Fruit fly (Drosophila melanogaster) whole organism, embryonic: Measurements from ENCODE around the gene usp.

Experiments
- Blimp-1 ChIP-seq: fragments of 200-800 bp; sonication (Bioruptor generic); optimal IDR thresholded peaks from 3 replicates; lab custom pipeline; 2018; ENCODE audit warnings: missing biosample characterization, missing genetic modification characterization, mild to moderate bottlenecking, moderate library complexity, missing genetic modification reagents
- CG10431 ChIP-seq: fragments of 200-800 bp; sonication (Bioruptor generic); optimal IDR thresholded peaks from 3 replicates; lab custom pipeline; 2018; ENCODE audit warnings: missing biosample characterization, mild to moderate bottlenecking, missing genetic modification characterization
- CG10979 ChIP-seq: fragments of 200-800 bp; sonication (Bioruptor generic); optimal IDR thresholded peaks from 2 replicates; lab custom pipeline; 2018; ENCODE audit warnings: missing biosample characterization, mild to moderate bottlenecking, missing genetic modification characterization, moderate library complexity
- CG11456 ChIP-seq: fragments of 200-800 bp; sonication (Bioruptor generic); IDR thresholded peaks from 3 replicates; pipeline ENCODE4 v1.3.6; 2022; ENCODE audit warnings: missing biosample characterization, missing genetic modification characterization
- CG12236 ChIP-seq: fragments of 200-800 bp; sonication (Bioruptor generic); optimal IDR thresholded peaks from 2 replicates; lab custom pipeline; 2016; ENCODE audit warnings: missing biosample characterization, missing genetic modification characterization
- CG12391 ChIP-seq: fragments of 200-800 bp; sonication (Bioruptor generic); optimal IDR thresholded peaks from 3 replicates; lab custom pipeline; 2018; ENCODE audit warnings: missing biosample characterization, mild to moderate bottlenecking, missing genetic modification characterization, moderate library complexity
- CG1647 ChIP-seq: fragments of 200-800 bp; sonication (Bioruptor generic); optimal IDR thresholded peaks from 3 replicates; lab custom pipeline; 2016; ENCODE audit warnings: missing biosample characterization, missing genetic modification characterization
- CG3163 ChIP-seq: fragments of 200-800 bp; sonication (Bioruptor generic); optimal IDR thresholded peaks from 3 replicates; lab custom pipeline; 2016; ENCODE audit warnings: missing biosample characterization, missing genetic modification characterization
- CG32532 ChIP-seq: fragments of 200-800 bp; sonication (Bioruptor generic); IDR thresholded peaks from 2 replicates; pipeline ENCODE4 v1.3.6; 2022; ENCODE audit warnings: missing biosample characterization, missing genetic modification characterization
- CG32772 ChIP-seq: fragments of 200-800 bp; sonication (Bioruptor generic); IDR thresholded peaks from 2 replicates; pipeline ENCODE4 v1.3.6; 2022; ENCODE audit warnings: missing biosample characterization, missing genetic modification characterization
- CG4282 ChIP-seq: fragments of 200-800 bp; sonication (Bioruptor generic); optimal IDR thresholded peaks from 2 replicates; lab custom pipeline; 2016; ENCODE audit warnings: missing biosample characterization, missing genetic modification characterization
- CG4617 ChIP-seq: fragments of 200-800 bp; sonication (Bioruptor generic); optimal IDR thresholded peaks from 3 replicates; lab custom pipeline; 2016; ENCODE audit warnings: missing biosample characterization, missing genetic modification characterization, borderline replicate concordance
- CG7357 ChIP-seq: fragments of 200-800 bp; sonication (Bioruptor generic); IDR thresholded peaks from 3 replicates; pipeline ENCODE4 v1.3.6; 2022; ENCODE audit warnings: missing biosample characterization, missing genetic modification characterization
- CG7987 ChIP-seq: fragments of 200-800 bp; sonication (Bioruptor generic); optimal IDR thresholded peaks from 2 replicates; lab custom pipeline; 2018; ENCODE audit warnings: missing biosample characterization, mild to moderate bottlenecking, missing genetic modification characterization, moderate library complexity
- CG8944 ChIP-seq: fragments of 200-800 bp; sonication (Bioruptor generic); optimal IDR thresholded peaks from 3 replicates; lab custom pipeline; 2016; ENCODE audit warnings: missing biosample characterization, missing genetic modification characterization
- CG9817 ChIP-seq: fragments of 200-800 bp; sonication (Bioruptor generic); optimal IDR thresholded peaks from 2 replicates; lab custom pipeline; 2018; ENCODE audit warnings: missing biosample characterization, mild to moderate bottlenecking, missing genetic modification characterization, moderate library complexity
- Dbx ChIP-seq: fragments of 200-800 bp; sonication (Bioruptor generic); IDR thresholded peaks from 3 replicates; pipeline ENCODE4 v1.3.6; 2022; ENCODE audit warnings: missing biosample characterization, missing genetic modification characterization
- Deaf1 ChIP-seq: fragments of 200-800 bp; optimal IDR thresholded peaks from 3 replicates; lab custom pipeline; 2019; ENCODE audit warnings: missing biosample characterization, mild to moderate bottlenecking, missing genetic modification characterization, moderate library complexity
- Dfd ChIP-seq, 2 experiments: fragments of >200 bp; optimal IDR thresholded peaks; 2 replicates each; lab custom pipeline; 2017; ENCODE audit warnings: missing biosample characterization in 2 of 2, missing genetic modification characterization in 2 of 2
- Fer1 ChIP-seq: fragments of 200-800 bp; sonication (Bioruptor generic); optimal IDR thresholded peaks from 2 replicates; lab custom pipeline; 2017; ENCODE audit warnings: missing biosample characterization, mild to moderate bottlenecking, missing genetic modification characterization
- HLH3B ChIP-seq: fragments of 200-800 bp; sonication (Bioruptor generic); IDR thresholded peaks from 2 replicates; pipeline ENCODE4 v1.3.6; 2022; ENCODE audit warnings: missing biosample characterization, missing genetic modification characterization
- Hr51 ChIP-seq, 2 experiments: fragments of 200-800 bp; sonication (Bioruptor generic); optimal IDR thresholded peaks; 2 replicates in 1 of 2; 3 replicates in 1 of 2; lab custom pipeline; 2016 to 2018; ENCODE audit warnings: missing biosample characterization in 2 of 2, missing genetic modification characterization in 2 of 2, mild to moderate bottlenecking in 1 of 2, moderate library complexity in 1 of 2
- Hsf ChIP-seq: fragments of 200-800 bp; sonication (Bioruptor generic); optimal IDR thresholded peaks from 3 replicates; lab custom pipeline; 2016; ENCODE audit warnings: missing biosample characterization, missing genetic modification characterization
- Meics ChIP-seq: fragments of 200-800 bp; sonication (Bioruptor generic); optimal IDR thresholded peaks from 2 replicates; lab custom pipeline; 2017; ENCODE audit warnings: missing biosample characterization, mild to moderate bottlenecking, missing genetic modification characterization
- Neu2 ChIP-seq: fragments of 200-800 bp; sonication (Bioruptor generic); optimal IDR thresholded peaks from 3 replicates; lab custom pipeline; 2016; ENCODE audit warnings: missing biosample characterization, missing genetic modification characterization, borderline replicate concordance
- NfI ChIP-seq: fragments of 200-800 bp; sonication (Bioruptor generic); optimal IDR thresholded peaks from 3 replicates; lab custom pipeline; 2018; ENCODE audit warnings: missing biosample characterization, mild to moderate bottlenecking, missing genetic modification characterization, moderate library complexity
- Oli ChIP-seq: fragments of 200-800 bp; sonication (Bioruptor generic); optimal IDR thresholded peaks from 2 replicates; lab custom pipeline; 2018; ENCODE audit warnings: missing biosample characterization, mild to moderate bottlenecking, missing genetic modification characterization, moderate library complexity
- bcd ChIP-seq: fragments of 200-800 bp; sonication (Bioruptor generic); optimal IDR thresholded peaks from 2 replicates; lab custom pipeline; 2017; ENCODE audit warnings: missing biosample characterization, mild to moderate bottlenecking, missing genetic modification characterization
- bigmax ChIP-seq: fragments of 200-800 bp; sonication (Bioruptor generic); optimal IDR thresholded peaks from 2 replicates; lab custom pipeline; 2018; ENCODE audit warnings: missing biosample characterization, mild to moderate bottlenecking, missing genetic modification characterization
- bsh ChIP-seq, 2 experiments: fragments of 200-800 bp; sonication (Bioruptor generic); optimal IDR thresholded peaks; 2 replicates each; lab custom pipeline; 2017 to 2018; ENCODE audit warnings: mild to moderate bottlenecking in 2 of 2, missing biosample characterization in 2 of 2, missing genetic modification characterization in 2 of 2, moderate library complexity in 1 of 2
- chm ChIP-seq: fragments of 200-800 bp; sonication (Bioruptor generic); IDR thresholded peaks from 2 replicates; pipeline ENCODE4 v1.3.6; 2022; ENCODE audit warnings: missing biosample characterization, missing genetic modification characterization
- da ChIP-seq: fragments of 200-800 bp; sonication (Bioruptor generic); optimal IDR thresholded peaks from 2 replicates; lab custom pipeline; 2016; ENCODE audit warnings: missing biosample characterization, missing genetic modification characterization
- dm ChIP-seq: fragments of 200-800 bp; sonication (Bioruptor generic); optimal IDR thresholded peaks from 3 replicates; lab custom pipeline; 2016; ENCODE audit warnings: missing biosample characterization, missing genetic modification characterization
- dmrt99B ChIP-seq: fragments of 200-800 bp; sonication (Bioruptor generic); optimal IDR thresholded peaks from 2 replicates; lab custom pipeline; 2018; ENCODE audit warnings: missing biosample characterization, mild to moderate bottlenecking, missing genetic modification characterization, moderate library complexity
- fd102C ChIP-seq: fragments of 200-800 bp; sonication (Bioruptor generic); optimal IDR thresholded peaks from 2 replicates; lab custom pipeline; 2018; ENCODE audit warnings: missing biosample characterization, mild to moderate bottlenecking, missing genetic modification characterization, moderate library complexity
- gro ChIP-seq: fragments of 200-800 bp; sonication (Bioruptor generic); optimal IDR thresholded peaks from 2 replicates; lab custom pipeline; 2016; ENCODE audit warnings: missing biosample characterization, missing genetic modification characterization
- hkb ChIP-seq, 2 experiments: fragments of 200-800 bp in 1 of 2; fragments of >200 bp in 1 of 2; sonication (Bioruptor generic) in 1 of 2; IDR thresholded peaks in 1 of 2; optimal IDR thresholded peaks in 1 of 2; 2 replicates each; pipeline versions ENCODE4 v1.3.6 to Lab custom; 2017 to 2022; ENCODE audit warnings: missing biosample characterization in 1 of 2, missing genetic modification characterization in 1 of 2
- mirr ChIP-seq: fragments of 200-800 bp; sonication (Bioruptor generic); optimal IDR thresholded peaks from 3 replicates; lab custom pipeline; 2018; ENCODE audit warnings: missing biosample characterization, mild to moderate bottlenecking, missing genetic modification characterization
- psq ChIP-seq: fragments of 200-800 bp; sonication (Bioruptor generic); optimal IDR thresholded peaks from 2 replicates; lab custom pipeline; 2017; ENCODE audit warnings: missing biosample characterization, missing genetic modification characterization
- ro ChIP-seq: fragments of 200-800 bp; sonication (Bioruptor generic); IDR thresholded peaks from 2 replicates; pipeline ENCODE4 v1.3.6; 2022; ENCODE audit warnings: missing biosample characterization, missing genetic modification characterization
- scrt ChIP-seq: fragments of 200-800 bp; sonication (Bioruptor generic); optimal IDR thresholded peaks from 2 replicates; lab custom pipeline; 2018; ENCODE audit warnings: missing biosample characterization, mild to moderate bottlenecking, missing genetic modification characterization, moderate library complexity
- sens-2 ChIP-seq: fragments of 200-800 bp; sonication (Bioruptor generic); IDR thresholded peaks from 2 replicates; pipeline ENCODE4 v1.3.6; 2022; ENCODE audit warnings: missing biosample characterization, missing genetic modification characterization
- sima ChIP-seq: fragments of 200-800 bp; sonication (Bioruptor generic); optimal IDR thresholded peaks from 2 replicates; lab custom pipeline; 2016; ENCODE audit warnings: missing biosample characterization, missing genetic modification characterization
- tll ChIP-seq, 2 experiments: fragments of 200-800 bp in 1 of 2; fragments of >200 bp in 1 of 2; sonication (Bioruptor generic) in 1 of 2; optimal IDR thresholded peaks; 2 replicates each; lab custom pipeline; 2017 to 2019; ENCODE audit warnings: missing biosample characterization in 2 of 2, missing genetic modification characterization in 2 of 2, mild to moderate bottlenecking in 1 of 2, moderate library complexity in 1 of 2
- twi ChIP-seq: fragments of 200-800 bp; optimal IDR thresholded peaks from 2 replicates; lab custom pipeline; 2019; ENCODE audit warnings: missing biosample characterization, mild to moderate bottlenecking, missing genetic modification characterization, moderate library complexity
- wdn ChIP-seq: fragments of 200-800 bp; sonication (Bioruptor generic); IDR thresholded peaks from 2 replicates; pipeline ENCODE4 v1.3.6; 2022; ENCODE audit warnings: missing biosample characterization, missing genetic modification characterization
- zen2 ChIP-seq: fragments of 200-800 bp; sonication (Bioruptor generic); IDR thresholded peaks from 3 replicates; pipeline ENCODE4 v1.3.6; 2022; ENCODE audit warnings: missing biosample characterization, missing genetic modification characterization; ENCODE audit not compliant: partially characterized antibody

usp gene

dm6 chrX:2050070-2050899 is 8.2 kb upstream of the usp start, which contains the start of gene moody (continued):
- TF ChIP-seq CG32532 (GFP tag; lab: Robert Waterston, UW) (peak; percentile 99), dmrt99B (tag; lab: Kevin White, UChicago) (peak; percentile 95), CG10431 (peak; percentile 92), Neu2 (GFP tag; lab: Kevin White, UChicago) (peak; percentile 70), psq (GFP tag; lab: Kevin White, UChicago) (peak; percentile 89), CG7987 (peak; percentile 97), da (GFP tag; lab: Kevin White, UChicago) (peak; percentile 96), sima (peak; percentile 88), scrt (GFP tag; lab: Kevin White, UChicago) (peak; percentile 94), CG12391 (peak; percentile 95), mirr (GFP tag; lab: Kevin White, UChicago) (peak; percentile 99), bsh (GFP tag; optimal IDR thresholded peaks at IDR 0.05; lab: Kevin White, UChicago) (peak; percentile 69 to 95), ro (GFP tag; lab: Robert Waterston, UW) (peak; percentile 95), bigmax (GFP tag; lab: Kevin White, UChicago) (peak; percentile 62), CG10979 (tag; lab: Kevin White, UChicago) (peak; percentile 91), sens-2 (GFP tag; lab: Robert Waterston, UW) (peak; percentile 97), Dfd (GFP tag; optimal IDR thresholded peaks at IDR 0.05; lab: Kevin White, UChicago) (no peak), Hsf (peak; percentile 97), CG32772 (GFP tag; lab: Robert Waterston, UW) (peak; percentile 98), twi (peak; percentile 88), NfI (GFP tag; lab: Kevin White, UChicago) (peak; percentile 97), HLH3B (peak; percentile 98), Oli (tag; lab: Kevin White, UChicago) (peak; percentile 93), CG12236 (GFP tag; lab: Kevin White, UChicago) (peak; percentile 88), CG9817 (peak; percentile 97), Hr51 (GFP tag; optimal IDR thresholded peaks at IDR 0.05; lab: Kevin White, UChicago) (peak; percentile 92 to 97), dm (peak; percentile 94), hkb (optimal IDR thresholded peaks at IDR 0.05; lab: Kevin White, UChicago) (no peak), hkb (GFP tag; IDR thresholded peaks at IDR 0.05; lab: Robert Waterston, UW) (peak; percentile 98), wdn (GFP tag; lab: Robert Waterston, UW) (peak; percentile 99), CG3163 (peak; percentile 90), bcd (GFP tag; lab: Kevin White, UChicago) (peak; percentile 97), CG7357 (GFP tag; lab: Robert Waterston, UW) (peak; percentile 87), Deaf1 (tag; lab: Kevin White, UChicago) (peak; percentile 86), gro (GFP tag; lab: Kevin White, UChicago) (peak; percentile 98), Blimp-1 (peak; percentile 96), CG4282 (GFP tag; lab: Kevin White, UChicago) (peak; percentile 94), chm (GFP tag; lab: Robert Waterston, UW) (peak; percentile 99), tll (GFP tag; optimal IDR thresholded peaks at IDR 0.05; lab: Kevin White, UChicago) (no peak), zen2 (0 out of 3 replicates have a peak, but pooled peaks have one; percentile 43), fd102C (GFP tag; lab: Kevin White, UChicago) (peak; percentile 52), CG8944 (GFP tag; lab: Kevin White, UChicago) (peak; percentile 98), CG11456 (GFP tag; lab: Robert Waterston, UW) (peak; percentile 100), Fer1 (GFP tag; lab: Kevin White, UChicago) (peak; percentile 98), CG1647 (GFP tag; lab: Kevin White, UChicago) (peak; percentile 94), Dbx (GFP tag; lab: Robert Waterston, UW) (peak; percentile 99), CG4617 (peak; percentile 97), Meics (peak; percentile 98)
